Fruit fly (Drosophila melanogaster): ENCODE results near the gene Cog4.

Gene Cog4

DNA sequence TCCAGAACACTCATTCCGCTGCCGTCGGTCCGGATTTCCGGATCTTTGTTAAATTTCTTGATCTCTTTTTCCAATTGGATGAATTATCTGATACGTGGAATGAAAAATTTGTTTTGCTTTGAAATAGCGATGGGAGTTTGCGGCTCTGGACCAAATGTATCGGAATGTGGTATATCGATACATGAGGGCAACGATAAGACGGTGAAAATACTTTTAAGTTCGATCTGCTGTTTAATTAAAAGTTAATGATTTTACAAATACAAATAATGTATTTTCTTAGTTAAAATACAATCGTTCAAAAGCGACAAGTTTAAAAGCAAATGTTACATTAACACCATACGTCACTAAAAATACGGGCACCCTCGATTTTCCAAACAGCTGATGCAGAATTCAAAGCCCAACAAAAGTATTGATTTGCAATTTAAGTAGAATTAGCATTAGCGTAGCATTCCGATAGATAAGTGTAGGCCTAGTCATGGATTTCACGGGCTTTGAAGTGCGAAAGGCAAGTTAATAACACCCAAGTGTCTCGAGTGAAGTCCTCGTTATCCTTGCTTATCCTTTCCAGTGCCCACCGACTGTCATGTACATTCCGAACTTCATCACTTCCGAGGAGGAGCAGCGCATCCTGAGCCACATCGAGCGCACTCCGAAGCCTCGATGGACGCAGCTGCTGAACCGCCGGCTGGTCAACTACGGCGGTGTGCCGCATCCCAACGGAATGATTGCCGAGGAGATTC, at the start of gene Cog4, which contains the start of gene CG6144 (continued):
- TF ChIP-seq hkb (optimal IDR thresholded peaks at IDR 0.05) (no peak), hkb (GFP tag; IDR thresholded peaks at IDR 0.05) (peak; percentile 49; the same call in 1 of the 2 replicates), esg (GFP tag; conservative IDR thresholded peaks at IDR 0.05) (0 out of 2 replicates have a peak, but pooled peaks have one; percentile 7), Nf-YA (GFP tag; IDR thresholded peaks at IDR 0.05) (no peak), Mes4 (GFP tag; optimal IDR thresholded peaks at IDR 0.05) (no peak), CG8290 (GFP tag; optimal IDR thresholded peaks at IDR 0.05) (no peak), CG8290 (tag; optimal IDR thresholded peaks at IDR 0.05) (no peak), grau (tag; optimal IDR thresholded peaks at IDR 0.05) (no peak), Atf3 (GFP tag; optimal IDR thresholded peaks at IDR 0.05) (no peak), sima (GFP tag; optimal IDR thresholded peaks at IDR 0.05) (no peak), seq (GFP tag; IDR thresholded peaks at IDR 0.05) (no peak), Meics (GFP tag; optimal IDR thresholded peaks at IDR 0.05) (no peak), B-H1 (GFP tag; IDR thresholded peaks at IDR 0.05) (no peak), Taf1 (GFP tag; IDR thresholded peaks at IDR 0.05) (no peak), CG30431 (GFP tag; optimal IDR thresholded peaks at IDR 0.05) (no peak), Mad (GFP tag; optimal IDR thresholded peaks at IDR 0.05) (no peak), CG11696 (GFP tag; IDR thresholded peaks at IDR 0.05) (no peak), btn (GFP tag; optimal IDR thresholded peaks at IDR 0.05) (no peak), gfzf (GFP tag; optimal IDR thresholded peaks at IDR 0.05) (peak; percentile 56), crc (GFP tag; optimal IDR thresholded peaks at IDR 0.05) (no peak), Dll (GFP tag; IDR thresholded peaks at IDR 0.05; ENCODE audit: partially characterized antibody) (peak; percentile 91), C15 (GFP tag; IDR thresholded peaks at IDR 0.05) (no peak), pzg (GFP tag; optimal IDR thresholded peaks at IDR 0.05) (peak; percentile 61), Xrp1 (GFP tag; IDR thresholded peaks at IDR 0.05) (peak; percentile 53; the same call in 1 of the 2 replicates), CG11695 (GFP tag; IDR thresholded peaks at IDR 0.05) (no peak), fd64A (GFP tag; optimal IDR thresholded peaks at IDR 0.05) (no peak), Bteb2 (GFP tag; optimal IDR thresholded peaks at IDR 0.05) (no peak), CG4707 (GFP tag; optimal IDR thresholded peaks at IDR 0.05) (no peak), twi (tag; optimal IDR thresholded peaks at IDR 0.05) (no peak), CG12071 (GFP tag; optimal IDR thresholded peaks at IDR 0.05) (no peak), CG15601 (tag; optimal IDR thresholded peaks at IDR 0.05) (no peak), CG4730 (GFP tag; IDR thresholded peaks at IDR 0.05) (no peak), CkIIα-i1 (GFP tag; IDR thresholded peaks at IDR 0.05) (no peak), CG15514 (GFP tag; optimal IDR thresholded peaks at IDR 0.05) (peak; percentile 56), Asciz (GFP tag; optimal IDR thresholded peaks at IDR 0.05) (no peak), pfk (GFP tag; optimal IDR thresholded peaks at IDR 0.05) (no peak), CG9215 (GFP tag; IDR thresholded peaks at IDR 0.05) (no peak), pum (GFP tag; optimal IDR thresholded peaks at IDR 0.05) (peak; percentile 56), Fer3 (tag; optimal IDR thresholded peaks at IDR 0.05) (no peak), dmrt11E (tag; optimal IDR thresholded peaks at IDR 0.05) (no peak), repo (GFP tag; optimal IDR thresholded peaks at IDR 0.05) (no peak), br (optimal IDR thresholded peaks at IDR 0.05) (no peak), CG6272 (GFP tag; IDR thresholded peaks at IDR 0.05) (no peak), CG7839 (tag; optimal IDR thresholded peaks at IDR 0.05) (no peak), Dp (GFP tag; optimal IDR thresholded peaks at IDR 0.05) (peak; percentile 45), CG6791 (GFP tag; IDR thresholded peaks at IDR 0.05; ENCODE audit: partially characterized antibody) (peak; percentile 77), Sox100B (GFP tag; optimal IDR thresholded peaks at IDR 0.05) (no peak), ken (GFP tag; IDR thresholded peaks at IDR 0.05) (no peak), CG32767 (GFP tag; IDR thresholded peaks at IDR 0.05) (no peak), BtbVII (GFP tag; optimal IDR thresholded peaks at IDR 0.05) (no peak), CG13624 (GFP tag; optimal IDR thresholded peaks at IDR 0.05) (no peak), mirr (GFP tag; optimal IDR thresholded peaks at IDR 0.05) (no peak)

Data from whole organism, embryonic.